Fruit fly (Drosophila melanogaster): ENCODE results near the gene CG10588.

Gene CG10588

DNA sequence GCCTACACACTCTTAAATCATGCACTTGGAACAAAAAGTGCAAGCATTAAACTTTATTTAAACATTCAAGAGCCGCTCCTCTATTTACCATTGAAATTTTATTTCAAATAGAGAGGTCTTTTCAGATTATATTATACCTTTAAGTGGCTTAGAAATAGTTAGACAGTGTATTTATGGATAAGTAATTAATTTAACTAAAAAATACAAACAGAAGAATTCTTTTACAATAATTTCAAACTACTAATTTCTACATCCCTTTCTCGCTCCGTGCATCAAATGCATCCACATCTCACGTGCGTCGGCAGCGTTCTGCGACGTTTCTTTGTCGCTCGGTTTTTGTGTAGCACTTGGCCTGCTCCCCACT lies 6.6 kb upstream of the CG10588 start (continued):
- TF ChIP-seq HHEX (GFP tag; optimal IDR thresholded peaks at IDR 0.05) = peak; percentile 13
- peak; percentile 11 for TF ChIP-seq Fer3 (tag; optimal IDR thresholded peaks at IDR 0.05)
- no peak; the same call in 1 of the 2 replicates for TF ChIP-seq Atf6 (GFP tag; IDR thresholded peaks at IDR 0.05)
- TF ChIP-seq zfh2 (GFP tag; optimal IDR thresholded peaks at IDR 0.05) = no peak
- TF ChIP-seq CG7745 (tag; optimal IDR thresholded peaks at IDR 0.05) = no peak
- no peak for TF ChIP-seq emc (GFP tag; optimal IDR thresholded peaks at IDR 0.05)
- peak; percentile 5 for TF ChIP-seq CG13123 (GFP tag; optimal IDR thresholded peaks at IDR 0.05)
- peak; percentile 28 for TF ChIP-seq salm (tag; optimal IDR thresholded peaks at IDR 0.05)
- peak; percentile 27; the same call in 1 of the 3 replicates for TF ChIP-seq CG7357 (GFP tag; IDR thresholded peaks at IDR 0.05)
- TF ChIP-seq dm (GFP tag; optimal IDR thresholded peaks at IDR 0.05) = no peak
- TF ChIP-seq CG17802 (tag; optimal IDR thresholded peaks at IDR 0.05) = peak; percentile 51
- peak; percentile 64 for TF ChIP-seq ttk (GFP tag; IDR thresholded peaks at IDR 0.05)
- peak; percentile 30 for TF ChIP-seq CG15011 (GFP tag; optimal IDR thresholded peaks at IDR 0.05)
- no peak for TF ChIP-seq HmgZ (tag; optimal IDR thresholded peaks at IDR 0.05)
- no peak for TF ChIP-seq Lpt (GFP tag; optimal IDR thresholded peaks at IDR 0.05)
- no peak for TF ChIP-seq p53 (GFP tag; optimal IDR thresholded peaks at IDR 0.05)
- TF ChIP-seq Doc3 (GFP tag; IDR thresholded peaks at IDR 0.05; ENCODE audit: partially characterized antibody) = no peak
- no peak for TF ChIP-seq Hmx (GFP tag; optimal IDR thresholded peaks at IDR 0.05)
- TF ChIP-seq tx (GFP tag; optimal IDR thresholded peaks at IDR 0.05) = no peak
- no peak for TF ChIP-seq slbo (GFP tag; IDR thresholded peaks at IDR 0.05)
- no peak for TF ChIP-seq CG9797 (GFP tag; optimal IDR thresholded peaks at IDR 0.05)
- TF ChIP-seq CG43689 (GFP tag; IDR thresholded peaks at IDR 0.05) = no peak
- TF ChIP-seq CG3163 (GFP tag; optimal IDR thresholded peaks at IDR 0.05) = peak; percentile 54
- TF ChIP-seq gcm (GFP tag; optimal IDR thresholded peaks at IDR 0.05) = peak; percentile 56
- peak; percentile 82 for TF ChIP-seq Sox100B (GFP tag; optimal IDR thresholded peaks at IDR 0.05)
- TF ChIP-seq CG12104 (GFP tag; optimal IDR thresholded peaks at IDR 0.05) = no peak
- TF ChIP-seq CG1233 (GFP tag; optimal IDR thresholded peaks at IDR 0.05) = peak; percentile 39
- no peak for TF ChIP-seq CG4360 (GFP tag; IDR thresholded peaks at IDR 0.05)
- no peak for TF ChIP-seq gcm2 (GFP tag; optimal IDR thresholded peaks at IDR 0.05)
- no peak for TF ChIP-seq CG12744 (GFP tag; optimal IDR thresholded peaks at IDR 0.05)
- no peak for TF ChIP-seq CG1647 (GFP tag; optimal IDR thresholded peaks at IDR 0.05)
- TF ChIP-seq croc (GFP tag; conservative IDR thresholded peaks at IDR 0.05) = peak; percentile 66
- no peak for TF ChIP-seq CG31224 (GFP tag; IDR thresholded peaks at IDR 0.05)
- no peak for TF ChIP-seq CG14965 (GFP tag; optimal IDR thresholded peaks at IDR 0.05; ENCODE audit: borderline replicate concordance)
- no peak for TF ChIP-seq CkIIα-i1 (GFP tag; IDR thresholded peaks at IDR 0.05)
- TF ChIP-seq Ada2b (GFP tag; IDR thresholded peaks at IDR 0.05) = no peak; the same call in 1 of the 2 replicates
- no peak for TF ChIP-seq HLHmδ (GFP tag; optimal IDR thresholded peaks at IDR 0.05)
- TF ChIP-seq Aef1 (GFP tag; IDR thresholded peaks at IDR 0.05) = no peak
- no peak for TF ChIP-seq aop (GFP tag; IDR thresholded peaks at IDR 0.05)
- peak; percentile 26 for TF ChIP-seq CG12299 (tag; optimal IDR thresholded peaks at IDR 0.05)
- peak; percentile 45; the same call in 1 of the 2 replicates for TF ChIP-seq esg (GFP tag; conservative IDR thresholded peaks at IDR 0.05)
- no peak for TF ChIP-seq mirr (GFP tag; optimal IDR thresholded peaks at IDR 0.05)
- peak; percentile 79 for TF ChIP-seq oc (tag; optimal IDR thresholded peaks at IDR 0.05)
- peak; percentile 49 for TF ChIP-seq CG9727 (GFP tag; optimal IDR thresholded peaks at IDR 0.05)
- TF ChIP-seq exex (tag; optimal IDR thresholded peaks at IDR 0.05) = no peak
- no peak for TF ChIP-seq MESR4 (GFP tag; optimal IDR thresholded peaks at IDR 0.05)
- TF ChIP-seq MTF-1 (GFP tag; optimal IDR thresholded peaks at IDR 0.05; ENCODE audit: borderline replicate concordance) = peak; percentile 5
- TF ChIP-seq al (GFP tag; IDR thresholded peaks at IDR 0.05) = no peak
- no peak; the same call in 1 of the 2 replicates for TF ChIP-seq wor (GFP tag; IDR thresholded peaks at IDR 0.05)
- no peak for TF ChIP-seq ham (GFP tag; IDR thresholded peaks at IDR 0.05)
- TF ChIP-seq CG6765 (GFP tag; optimal IDR thresholded peaks at IDR 0.05) = no peak
- TF ChIP-seq YL-1 (GFP tag; optimal IDR thresholded peaks at IDR 0.05) = no peak

All from whole organism, embryonic.